Worm (Caenorhabditis elegans) whole organism, L2 larva: ENCODE measurements around the gene swt-2.

Source experiments
- C34F6.9 ChIP-seq: fragments of 150-350 bp; optimal IDR thresholded peaks from 2 replicates; lab custom pipeline; 2014; ENCODE audit warnings: missing biosample characterization, missing genetic modification characterization
- F13H6.1 ChIP-seq: sonication (generic microtip); optimal IDR thresholded peaks from 2 replicates; lab custom pipeline; 2016; ENCODE audit warnings: missing genetic modification characterization, missing compliant biosample characterization
- R02D3.7 ChIP-seq: fragments of 150-350 bp; optimal IDR thresholded peaks from 2 replicates; lab custom pipeline; 2014; ENCODE audit warnings: missing biosample characterization, missing genetic modification characterization
- Y55F3AM.14 ChIP-seq: fragments of 200-800 bp; sonication (Bioruptor generic); optimal IDR thresholded peaks from 2 replicates; lab custom pipeline; 2018; ENCODE audit warnings: mild to moderate bottlenecking, missing genetic modification characterization, missing compliant biosample characterization
- ZK546.5 ChIP-seq: sonication (generic microtip); optimal IDR thresholded peaks from 2 replicates; lab custom pipeline; 2017; ENCODE audit warnings: missing biosample characterization, missing genetic modification characterization
- alr-1 ChIP-seq: fragments of 150-350 bp; optimal IDR thresholded peaks from 2 replicates; lab custom pipeline; 2014; ENCODE audit warnings: missing biosample characterization, missing genetic modification characterization
- ama-1 ChIP-seq: fragments of 150-350 bp; optimal IDR thresholded peaks from 2 replicates; lab custom pipeline; 2018; ENCODE audit warnings: inconsistent platforms
- blmp-1 ChIP-seq: sonication (generic microtip); optimal IDR thresholded peaks from 2 replicates; lab custom pipeline; 2017; ENCODE audit warnings: missing genetic modification characterization, mild to moderate bottlenecking, missing compliant biosample characterization, antibody characterized with exemption, moderate library complexity; ENCODE audit not compliant: insufficient read depth
- ceh-16 ChIP-seq: fragments of 150-350 bp; optimal IDR thresholded peaks from 2 replicates; lab custom pipeline; 2014; ENCODE audit warnings: missing biosample characterization, missing genetic modification characterization
- ceh-82 ChIP-seq: fragments of 150-350 bp; optimal IDR thresholded peaks from 2 replicates; lab custom pipeline; 2014; ENCODE audit warnings: missing biosample characterization, missing genetic modification characterization
- crh-2 ChIP-seq: sonication (generic microtip); optimal IDR thresholded peaks from 2 replicates; lab custom pipeline; 2017; ENCODE audit warnings: missing biosample characterization, missing genetic modification characterization
- dmd-4 ChIP-seq: sonication (generic microtip); optimal IDR thresholded peaks from 2 replicates; lab custom pipeline; 2017; ENCODE audit warnings: missing biosample characterization, missing genetic modification characterization
- egl-27 ChIP-seq: sonication (generic microtip); optimal IDR thresholded peaks from 3 replicates; lab custom pipeline; 2017; ENCODE audit warnings: missing biosample characterization, missing genetic modification reagents, missing genetic modification characterization
- elt-1 ChIP-seq: fragments of 150-350 bp; optimal IDR thresholded peaks from 2 replicates; lab custom pipeline; 2014; ENCODE audit warnings: missing biosample characterization, missing genetic modification characterization
- elt-3 ChIP-seq: sonication (generic microtip); optimal IDR thresholded peaks from 2 replicates; lab custom pipeline; 2017; ENCODE audit warnings: missing biosample characterization, missing genetic modification characterization
- fos-1 ChIP-seq: fragments of 150-350 bp; optimal IDR thresholded peaks from 2 replicates; lab custom pipeline; 2014; ENCODE audit warnings: missing biosample characterization, missing genetic modification characterization
- gmeb-1 ChIP-seq: fragments of 150-350 bp; optimal IDR thresholded peaks from 2 replicates; lab custom pipeline; 2014; ENCODE audit warnings: missing biosample characterization, missing genetic modification characterization
- lin-11 ChIP-seq: fragments of 150-350 bp; sonication (generic microtip); optimal IDR thresholded peaks from 2 replicates; lab custom pipeline; 2014; ENCODE audit warnings: missing biosample characterization, missing genetic modification characterization, inconsistent platforms, mixed read lengths
- lin-13 ChIP-seq: fragments of 150-350 bp; optimal IDR thresholded peaks from 2 replicates; lab custom pipeline; 2014; ENCODE audit warnings: missing biosample characterization, missing genetic modification reagents, missing genetic modification characterization
- lin-39 ChIP-seq: fragments of 150-350 bp; optimal IDR thresholded peaks from 2 replicates; lab custom pipeline; 2014; ENCODE audit warnings: missing biosample characterization, missing genetic modification reagents, missing genetic modification characterization
- lsy-2 ChIP-seq, 2 experiments: fragments of 150-350 bp in 1 of 2; sonication (generic microtip) in 1 of 2; optimal IDR thresholded peaks; 2 replicates each; lab custom pipeline; 2014 to 2017; ENCODE audit warnings: missing biosample characterization in 2 of 2, missing genetic modification characterization in 2 of 2
- mab-5 ChIP-seq: fragments of 150-350 bp; optimal IDR thresholded peaks from 2 replicates; lab custom pipeline; 2014; ENCODE audit warnings: missing biosample characterization, missing genetic modification characterization
- mbf-1 ChIP-seq: sonication (generic microtip); optimal IDR thresholded peaks from 2 replicates; lab custom pipeline; 2017; ENCODE audit warnings: missing biosample characterization, missing genetic modification characterization
- mdl-1 ChIP-seq, 2 experiments: fragments of 150-350 bp in 1 of 2; sonication (generic microtip) in 1 of 2; optimal IDR thresholded peaks; 2 replicates each; lab custom pipeline; 2017; ENCODE audit warnings: missing biosample characterization in 2 of 2, missing genetic modification characterization in 2 of 2
- nhr-10 ChIP-seq: sonication (generic microtip); optimal IDR thresholded peaks from 2 replicates; lab custom pipeline; 2017; ENCODE audit warnings: missing biosample characterization, missing genetic modification characterization
- nhr-11 ChIP-seq: fragments of 150-350 bp; optimal IDR thresholded peaks from 2 replicates; lab custom pipeline; 2014; ENCODE audit warnings: missing biosample characterization, missing genetic modification characterization
- nhr-12 ChIP-seq: fragments of 150-350 bp; optimal IDR thresholded peaks from 2 replicates; lab custom pipeline; 2014; ENCODE audit warnings: missing biosample characterization, missing genetic modification characterization
- nhr-129 ChIP-seq: fragments of 150-350 bp; optimal IDR thresholded peaks from 2 replicates; lab custom pipeline; 2014; ENCODE audit warnings: missing biosample characterization, missing genetic modification characterization
- nhr-21 ChIP-seq: fragments of 150-350 bp; optimal IDR thresholded peaks from 2 replicates; lab custom pipeline; 2014; ENCODE audit warnings: missing biosample characterization, missing genetic modification characterization
- nhr-23 ChIP-seq: fragments of 150-350 bp; optimal IDR thresholded peaks from 2 replicates; lab custom pipeline; 2014; ENCODE audit warnings: missing biosample characterization, missing genetic modification reagents, missing genetic modification characterization
- nhr-237 ChIP-seq: fragments of 150-350 bp; optimal IDR thresholded peaks from 2 replicates; lab custom pipeline; 2014; ENCODE audit warnings: missing biosample characterization, missing genetic modification characterization
- nhr-25 ChIP-seq: fragments of 150-350 bp; sonication (generic microtip); optimal IDR thresholded peaks from 3 replicates; lab custom pipeline; 2014; ENCODE audit warnings: missing biosample characterization, missing genetic modification characterization
- nhr-6 ChIP-seq: fragments of 150-350 bp; optimal IDR thresholded peaks from 2 replicates; lab custom pipeline; 2014; ENCODE audit warnings: missing biosample characterization, missing genetic modification characterization
- nhr-77 ChIP-seq: fragments of 150-350 bp; optimal IDR thresholded peaks from 2 replicates; lab custom pipeline; 2014; ENCODE audit warnings: missing biosample characterization, missing genetic modification characterization
- peb-1 ChIP-seq: fragments of 150-350 bp; optimal IDR thresholded peaks from 2 replicates; lab custom pipeline; 2014; ENCODE audit warnings: missing biosample characterization, missing genetic modification characterization
- sem-4 ChIP-seq: fragments of 150-350 bp; optimal IDR thresholded peaks from 2 replicates; lab custom pipeline; 2014; ENCODE audit warnings: missing biosample characterization, missing genetic modification reagents, missing genetic modification characterization
- skn-1 ChIP-seq: sonication (generic microtip); optimal IDR thresholded peaks from 2 replicates; lab custom pipeline; 2017; ENCODE audit warnings: missing biosample characterization, missing genetic modification characterization
- sma-3 ChIP-seq: sonication (generic microtip); optimal IDR thresholded peaks from 2 replicates; lab custom pipeline; 2016; ENCODE audit warnings: missing genetic modification reagents, missing genetic modification characterization, missing compliant biosample characterization
- sma-9 ChIP-seq, 2 experiments: fragments of 150-350 bp in 1 of 2; sonication (generic microtip) in 1 of 2; optimal IDR thresholded peaks; 2 replicates each; lab custom pipeline; 2014 to 2016; ENCODE audit warnings: missing genetic modification characterization in 2 of 2, mild to moderate bottlenecking in 1 of 2, missing biosample characterization in 1 of 2, missing compliant biosample characterization in 1 of 2, missing genetic modification reagents in 1 of 2, moderate library complexity in 1 of 2
- snpc-4 ChIP-seq: fragments of 150-350 bp; optimal IDR thresholded peaks from 2 replicates; lab custom pipeline; 2014; ENCODE audit warnings: missing biosample characterization, missing genetic modification characterization
- unc-39 ChIP-seq: fragments of 150-350 bp; optimal IDR thresholded peaks from 2 replicates; lab custom pipeline; 2014; ENCODE audit warnings: missing biosample characterization, missing genetic modification characterization
- unc-55 ChIP-seq: fragments of 150-350 bp; sonication (generic microtip); optimal IDR thresholded peaks from 3 replicates; lab custom pipeline; 2014; ENCODE audit warnings: missing biosample characterization, missing genetic modification reagents, missing genetic modification characterization
- unc-62 ChIP-seq: fragments of 150-350 bp; optimal IDR thresholded peaks from 2 replicates; lab custom pipeline; 2014; ENCODE audit warnings: missing biosample characterization, missing genetic modification reagents, missing genetic modification characterization
- zag-1 ChIP-seq: fragments of 150-350 bp; optimal IDR thresholded peaks from 2 replicates; lab custom pipeline; 2014; ENCODE audit warnings: missing biosample characterization, missing genetic modification characterization
- ztf-1 ChIP-seq: fragments of 200-800 bp; sonication (Bioruptor generic); conservative IDR thresholded peaks from 2 replicates; pipeline ENCODE4 v1.3.6; 2022; ENCODE audit warnings: missing genetic modification characterization, missing compliant biosample characterization
- ztf-11 ChIP-seq: sonication (generic microtip); optimal IDR thresholded peaks from 2 replicates; lab custom pipeline; 2017; ENCODE audit warnings: missing biosample characterization, missing genetic modification characterization
- ztf-4 ChIP-seq: fragments of 150-350 bp; optimal IDR thresholded peaks from 2 replicates; lab custom pipeline; 2014; ENCODE audit warnings: missing biosample characterization, missing genetic modification characterization

swt-2 gene

DNA sequence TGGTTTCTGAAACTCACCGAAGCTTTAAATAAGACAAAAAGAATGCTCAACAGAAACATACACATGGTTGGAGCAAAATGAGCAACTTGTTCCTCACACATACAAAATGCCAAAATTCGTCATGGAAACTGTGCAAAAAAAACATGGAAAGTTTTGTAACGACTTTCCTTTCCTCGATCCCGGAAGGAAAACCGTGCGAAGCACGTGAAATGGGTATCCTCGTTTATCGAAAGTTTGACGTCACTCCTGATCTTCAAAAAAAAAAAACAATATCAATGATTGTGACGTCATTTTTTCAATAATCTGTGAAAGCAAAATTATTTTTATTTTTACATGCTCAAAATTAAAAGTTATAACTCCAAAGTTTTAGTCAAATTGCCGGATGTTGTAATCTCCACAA, 40.4 kb downstream of the swt-2 start, which contains the start of gene clec-212:
TSS of gene clec-212 (minus strand) at position 101 of the 400 bp plus-strand sequence.
- TF ChIP-seq zag-1 (tag; lab: Kevin White, UChicago) = no peak
- TF ChIP-seq nhr-129 (tag; lab: Kevin White, UChicago) = no peak
- TF ChIP-seq ceh-82 = no peak
- no peak for TF ChIP-seq F13H6.1 (tag; lab: Kevin White, UChicago)
- TF ChIP-seq unc-62 = no peak
- TF ChIP-seq R02D3.7 = no peak
- no peak for TF ChIP-seq nhr-10 (tag; lab: Kevin White, UChicago)
- TF ChIP-seq fos-1 (tag; lab: Kevin White, UChicago) = no peak
- TF ChIP-seq peb-1 (tag; lab: Kevin White, UChicago) = no peak
- no peak for TF ChIP-seq ama-1 (lab: Kevin White, UChicago)

ce11 chrV:7570955-7571354, 41.0 kb downstream of the swt-2 start, which contains the start of gene F19F10.14:
Gene F19F10.14, minus strand, starts transcription at chrV:7571055.
- TF ChIP-seq nhr-12 (no peak), nhr-6 (tag; lab: Kevin White, UChicago) (no peak), snpc-4 (tag; lab: Kevin White, UChicago) (no peak), zag-1 (tag; lab: Kevin White, UChicago) (no peak), mab-5 (no peak), nhr-129 (tag; lab: Kevin White, UChicago) (no peak), unc-62 (no peak), ztf-4 (tag; lab: Kevin White, UChicago) (no peak), unc-55 (GFP tag; lab: Kevin White, UChicago) (no peak), nhr-77 (tag; lab: Kevin White, UChicago) (no peak), ZK546.5 (no peak), mbf-1 (tag; lab: Kevin White, UChicago) (no peak), lin-11 (tag; lab: Kevin White, UChicago) (no peak), egl-27 (no peak), ceh-16 (no peak), mdl-1 (tag; optimal IDR thresholded peaks at IDR 0.05; lab: Kevin White, UChicago) (no peak), Y55F3AM.14 (GFP tag; lab: Kevin White, UChicago) (no peak), ztf-11 (tag; lab: Kevin White, UChicago) (no peak)
- TF ChIP-seq, all 48 proteins: peak for 0

ce11 chrV:7575563-7575962, 45.6 kb downstream of the swt-2 start, which contains the start of the genes snu-66 and ints-9:
Gene snu-66, minus strand, starts transcription at chrV:7575670.
Gene ints-9, plus strand, starts transcription at chrV:7575802.
- TF ChIP-seq nhr-25 (tag; lab: Kevin White, UChicago) = no peak
- TF ChIP-seq sma-9 (GFP tag; optimal IDR thresholded peaks at IDR 0.05; lab: Kevin White, UChicago) = peak; percentile 74
- TF ChIP-seq sma-9 (tag; optimal IDR thresholded peaks at IDR 0.05; lab: Kevin White, UChicago) = no peak
- TF ChIP-seq lsy-2 (tag; optimal IDR thresholded peaks at IDR 0.05; lab: Kevin White, UChicago) = peak; percentile 63 to 82
- TF ChIP-seq C34F6.9 (tag; lab: Kevin White, UChicago) = peak; percentile 86
- TF ChIP-seq Y55F3AM.14 (GFP tag; lab: Kevin White, UChicago) = no peak
- no peak for TF ChIP-seq elt-3 (tag; lab: Kevin White, UChicago)
- peak; percentile 49 for TF ChIP-seq nhr-21
- no peak for TF ChIP-seq egl-27
- no peak for TF ChIP-seq nhr-237 (tag; lab: Kevin White, UChicago)
- no peak for TF ChIP-seq blmp-1 (tag; lab: Kevin White, UChicago)
- TF ChIP-seq unc-39 (tag; lab: Kevin White, UChicago) = no peak
- TF ChIP-seq zag-1 (tag; lab: Kevin White, UChicago) = no peak
- peak; percentile 52 for TF ChIP-seq sma-3
- TF ChIP-seq snpc-4 (tag; lab: Kevin White, UChicago) = peak; percentile 22
- TF ChIP-seq elt-1 (tag; lab: Kevin White, UChicago) = no peak
- TF ChIP-seq lin-13 (GFP tag; lab: Kevin White, UChicago) = peak; percentile 40
- TF ChIP-seq gmeb-1 (tag; lab: Kevin White, UChicago) = peak; percentile 82
- TF ChIP-seq mab-5 = no peak
- TF ChIP-seq ztf-11 (tag; lab: Kevin White, UChicago) = no peak
- no peak for TF ChIP-seq nhr-23
- TF ChIP-seq ceh-16 = no peak
- no peak for TF ChIP-seq ztf-1 (GFP tag; lab: Robert Waterston, UW)
- TF ChIP-seq ceh-82 = no peak
- TF ChIP-seq alr-1 (tag; lab: Kevin White, UChicago) = no peak
- TF ChIP-seq unc-62 = no peak
- TF ChIP-seq sem-4 = peak; percentile 16
- TF ChIP-seq ama-1 (lab: Kevin White, UChicago) = no peak
- TF ChIP-seq lin-39 (tag; lab: Kevin White, UChicago) = no peak
- no peak for TF ChIP-seq R02D3.7
- TF ChIP-seq skn-1 (tag; lab: Kevin White, UChicago) = no peak
- no peak for TF ChIP-seq nhr-10 (tag; lab: Kevin White, UChicago)
- no peak for TF ChIP-seq nhr-12
- no peak for TF ChIP-seq mbf-1 (tag; lab: Kevin White, UChicago)
- peak; percentile 51 for TF ChIP-seq crh-2 (tag; lab: Kevin White, UChicago)
- peak; percentile 69 for TF ChIP-seq F13H6.1 (tag; lab: Kevin White, UChicago)
- peak; percentile 36 for TF ChIP-seq nhr-6 (tag; lab: Kevin White, UChicago)
- TF ChIP-seq nhr-77 (tag; lab: Kevin White, UChicago) = no peak
- no peak for TF ChIP-seq peb-1 (tag; lab: Kevin White, UChicago)
- no peak for TF ChIP-seq dmd-4
- TF ChIP-seq ZK546.5 = no peak
- TF ChIP-seq nhr-11 = no peak
- TF ChIP-seq mdl-1 (tag; optimal IDR thresholded peaks at IDR 0.05; lab: Kevin White, UChicago) = no peak
- TF ChIP-seq unc-55 (GFP tag; lab: Kevin White, UChicago) = peak; percentile 81
- no peak for TF ChIP-seq fos-1 (tag; lab: Kevin White, UChicago)
